Fruit fly (Drosophila melanogaster) whole organism, embryonic: Measurements from ENCODE around the gene Frq2.

Experiments used
- Abd-B ChIP-seq: fragments of 200-800 bp; sonication (Bioruptor generic); optimal IDR thresholded peaks from 2 replicates; lab custom pipeline; 2018; ENCODE audit warnings: missing biosample characterization, mild to moderate bottlenecking, missing genetic modification characterization, moderate library complexity
- Awh ChIP-seq: fragments of 200-800 bp; sonication (Bioruptor generic); IDR thresholded peaks from 2 replicates; pipeline ENCODE4, ENCODE4 v1.3.6; 2022; ENCODE audit warnings: missing biosample characterization, missing genetic modification characterization
- CG1024 ChIP-seq: fragments of 200-800 bp; sonication (Bioruptor generic); IDR thresholded peaks from 2 replicates; pipeline ENCODE4 v1.3.6; 2022; ENCODE audit warnings: missing biosample characterization, missing genetic modification characterization
- CG10431 ChIP-seq: fragments of 200-800 bp; sonication (Bioruptor generic); optimal IDR thresholded peaks from 3 replicates; lab custom pipeline; 2018; ENCODE audit warnings: missing biosample characterization, mild to moderate bottlenecking, missing genetic modification characterization
- CG12071 ChIP-seq: fragments of 200-800 bp; sonication (Bioruptor generic); optimal IDR thresholded peaks from 3 replicates; lab custom pipeline; 2018; ENCODE audit warnings: missing biosample characterization, mild to moderate bottlenecking, missing genetic modification characterization
- CG12155 ChIP-seq: fragments of 200-800 bp; sonication (Bioruptor generic); optimal IDR thresholded peaks from 3 replicates; lab custom pipeline; 2016; ENCODE audit warnings: missing biosample characterization, missing genetic modification characterization
- CG1233 ChIP-seq: fragments of 200-800 bp; sonication (Bioruptor generic); optimal IDR thresholded peaks from 4 replicates; lab custom pipeline; 2018; ENCODE audit warnings: missing biosample characterization, mild to moderate bottlenecking, missing genetic modification characterization
- CG12391 ChIP-seq: fragments of 200-800 bp; sonication (Bioruptor generic); optimal IDR thresholded peaks from 3 replicates; lab custom pipeline; 2018; ENCODE audit warnings: missing biosample characterization, mild to moderate bottlenecking, missing genetic modification characterization, moderate library complexity
- CG14710 ChIP-seq: fragments of 200-800 bp; sonication (Bioruptor generic); optimal IDR thresholded peaks from 3 replicates; lab custom pipeline; 2019; ENCODE audit warnings: missing biosample characterization, mild to moderate bottlenecking, missing genetic modification characterization, moderate library complexity
- CG1529 ChIP-seq: fragments of 200-800 bp; sonication (Bioruptor generic); optimal IDR thresholded peaks from 3 replicates; lab custom pipeline; 2018; ENCODE audit warnings: missing biosample characterization, missing genetic modification characterization
- CG18599 ChIP-seq: fragments of 200-800 bp; sonication (Bioruptor generic); optimal IDR thresholded peaks from 3 replicates; lab custom pipeline; 2017; ENCODE audit warnings: missing biosample characterization, missing genetic modification characterization, mild to moderate bottlenecking, moderate library complexity, missing genetic modification reagents
- CG18764 ChIP-seq: fragments of 200-800 bp; sonication (Bioruptor generic); optimal IDR thresholded peaks from 3 replicates; lab custom pipeline; 2016; ENCODE audit warnings: missing biosample characterization, missing genetic modification characterization
- CG2678 ChIP-seq: fragments of 200-800 bp; sonication (Bioruptor generic); optimal IDR thresholded peaks from 3 replicates; lab custom pipeline; 2019; ENCODE audit warnings: missing biosample characterization, mild to moderate bottlenecking, missing genetic modification characterization, moderate library complexity
- CG30020 ChIP-seq: fragments of 200-800 bp; optimal IDR thresholded peaks from 2 replicates; lab custom pipeline; 2019; ENCODE audit warnings: missing biosample characterization, mild to moderate bottlenecking, missing genetic modification characterization, moderate library complexity
- CG33557 ChIP-seq: fragments of 200-800 bp; sonication (Bioruptor generic); optimal IDR thresholded peaks from 2 replicates; lab custom pipeline; 2019; ENCODE audit warnings: missing biosample characterization, mild to moderate bottlenecking, missing genetic modification characterization, moderate library complexity
- CG42726 ChIP-seq: fragments of 200-800 bp; sonication (Bioruptor generic); IDR thresholded peaks from 2 replicates; pipeline ENCODE4 v1.3.6; 2022; ENCODE audit warnings: missing biosample characterization, missing genetic modification characterization; ENCODE audit not compliant: partially characterized antibody
- CG4328 ChIP-seq: fragments of 200-800 bp; sonication (Bioruptor generic); optimal IDR thresholded peaks from 3 replicates; lab custom pipeline; 2017; ENCODE audit warnings: missing biosample characterization, missing genetic modification reagents, missing genetic modification characterization
- CG4707 ChIP-seq: fragments of 200-800 bp; sonication (Bioruptor generic); optimal IDR thresholded peaks from 2 replicates; lab custom pipeline; 2018; ENCODE audit warnings: missing biosample characterization, mild to moderate bottlenecking, missing genetic modification characterization, moderate library complexity
- CG5953 ChIP-seq: fragments of 200-800 bp; sonication (Bioruptor generic); IDR thresholded peaks from 2 replicates; pipeline ENCODE4 v1.3.6; 2022; ENCODE audit warnings: missing biosample characterization, missing genetic modification characterization
- CG6254 ChIP-seq: fragments of 200-800 bp; sonication (Bioruptor generic); optimal IDR thresholded peaks from 3 replicates; lab custom pipeline; 2017; ENCODE audit warnings: mild to moderate bottlenecking, missing biosample characterization, missing genetic modification reagents, missing genetic modification characterization
- CG6683 ChIP-seq: fragments of 200-800 bp; sonication (Bioruptor generic); optimal IDR thresholded peaks from 2 replicates; lab custom pipeline; 2017; ENCODE audit warnings: missing biosample characterization, mild to moderate bottlenecking, missing genetic modification characterization, missing genetic modification reagents
- CG6813 ChIP-seq: fragments of 200-800 bp; sonication (Bioruptor generic); optimal IDR thresholded peaks from 2 replicates; lab custom pipeline; 2017; ENCODE audit warnings: missing biosample characterization, missing genetic modification characterization, mild to moderate bottlenecking, moderate library complexity, missing genetic modification reagents
- D ChIP-seq, 2 experiments: fragments of 200-800 bp in 1 of 2; fragments of >200 bp in 1 of 2; sonication (Bioruptor generic) in 1 of 2; optimal IDR thresholded peaks; 2 replicates in 1 of 2; 3 replicates in 1 of 2; lab custom pipeline; 2017; ENCODE audit warnings: mild to moderate bottlenecking in 1 of 2, missing biosample characterization in 1 of 2, missing genetic modification characterization in 1 of 2, missing genetic modification reagents in 1 of 2
- Ets65A ChIP-seq: fragments of 200-800 bp; sonication (Bioruptor generic); peaks from one replicate; lab custom pipeline; 2016; ENCODE audit warnings: missing biosample characterization, missing genetic modification characterization
- HLHmδ ChIP-seq: fragments of 200-800 bp; sonication (Bioruptor generic); optimal IDR thresholded peaks from 2 replicates; lab custom pipeline; 2018; ENCODE audit warnings: missing biosample characterization, mild to moderate bottlenecking, missing genetic modification characterization, moderate library complexity
- Lhr ChIP-seq: fragments of 200-800 bp; sonication (Bioruptor generic); optimal IDR thresholded peaks from 3 replicates; lab custom pipeline; 2017; ENCODE audit warnings: mild to moderate bottlenecking, missing biosample characterization, missing genetic modification reagents, missing genetic modification characterization
- Mad ChIP-seq: fragments of 200-800 bp; sonication (Bioruptor generic); optimal IDR thresholded peaks from 2 replicates; lab custom pipeline; 2016; ENCODE audit warnings: missing biosample characterization, missing genetic modification characterization
- Myb ChIP-seq: fragments of 200-800 bp; sonication (Bioruptor generic); optimal IDR thresholded peaks from 2 replicates; lab custom pipeline; 2016; ENCODE audit warnings: missing biosample characterization, missing genetic modification characterization
- Sox102F ChIP-seq: fragments of 200-800 bp; sonication (Bioruptor generic); optimal IDR thresholded peaks from 2 replicates; lab custom pipeline; 2018; ENCODE audit warnings: missing biosample characterization, mild to moderate bottlenecking, missing genetic modification characterization, moderate library complexity
- Sry-β ChIP-seq: fragments of 200-800 bp; sonication (Bioruptor generic); optimal IDR thresholded peaks from 2 replicates; lab custom pipeline; 2018; ENCODE audit warnings: missing biosample characterization, mild to moderate bottlenecking, missing genetic modification characterization, moderate library complexity
- Ssrp ChIP-seq: fragments of 200-800 bp; sonication (Bioruptor generic); optimal IDR thresholded peaks from 2 replicates; lab custom pipeline; 2018; ENCODE audit warnings: missing biosample characterization, mild to moderate bottlenecking, missing genetic modification characterization, moderate library complexity
- Xbp1 ChIP-seq: fragments of 200-800 bp; sonication (Bioruptor generic); optimal IDR thresholded peaks from 3 replicates; lab custom pipeline; 2016; ENCODE audit warnings: missing biosample characterization, mild to moderate bottlenecking, missing genetic modification characterization
- Xrp1 ChIP-seq: fragments of 200-800 bp; sonication (Bioruptor generic); IDR thresholded peaks from 2 replicates; pipeline ENCODE4 v1.3.6; 2022; ENCODE audit warnings: missing biosample characterization, missing genetic modification characterization
- bab2 ChIP-seq: fragments of 200-800 bp; sonication (Bioruptor generic); optimal IDR thresholded peaks from 2 replicates; lab custom pipeline; 2016; ENCODE audit warnings: missing biosample characterization, missing genetic modification characterization
- ci ChIP-seq: fragments of 200-800 bp; sonication (Bioruptor generic); IDR thresholded peaks from 3 replicates; pipeline ENCODE4 v1.3.6; 2022; ENCODE audit warnings: missing biosample characterization, missing genetic modification characterization
- dmrt11E ChIP-seq: fragments of 200-800 bp; sonication (Bioruptor generic); optimal IDR thresholded peaks from 3 replicates; lab custom pipeline; 2018; ENCODE audit warnings: missing biosample characterization, mild to moderate bottlenecking, missing genetic modification characterization, moderate library complexity
- dysf ChIP-seq: fragments of 200-800 bp; sonication (Bioruptor generic); IDR thresholded peaks from 3 replicates; pipeline ENCODE4 v1.3.6; 2022; ENCODE audit warnings: missing biosample characterization, missing genetic modification characterization
- ewg ChIP-seq: fragments of 200-800 bp; sonication (Bioruptor generic); optimal IDR thresholded peaks from 3 replicates; lab custom pipeline; 2017; ENCODE audit warnings: mild to moderate bottlenecking, missing biosample characterization, missing genetic modification reagents, missing genetic modification characterization
- gsb-n ChIP-seq: fragments of 200-800 bp; sonication (Bioruptor generic); optimal IDR thresholded peaks from 3 replicates; lab custom pipeline; 2018; ENCODE audit warnings: missing biosample characterization, mild to moderate bottlenecking, missing genetic modification characterization
- ken ChIP-seq: fragments of 200-800 bp; sonication (Bioruptor generic); IDR thresholded peaks from 3 replicates; pipeline ENCODE4 v1.3.6; 2022; ENCODE audit warnings: missing biosample characterization, missing genetic modification characterization
- kni ChIP-seq: fragments of 200-800 bp; sonication (Bioruptor generic); optimal IDR thresholded peaks from 3 replicates; lab custom pipeline; 2017; ENCODE audit warnings: mild to moderate bottlenecking, missing biosample characterization, missing genetic modification reagents, missing genetic modification characterization
- nerfin-1 ChIP-seq: fragments of 200-800 bp; sonication (Bioruptor generic); optimal IDR thresholded peaks from 3 replicates; lab custom pipeline; 2019; ENCODE audit warnings: missing biosample characterization, mild to moderate bottlenecking, missing genetic modification characterization, moderate library complexity
- odd ChIP-seq: fragments of 200-800 bp; sonication (Bioruptor generic); optimal IDR thresholded peaks from 2 replicates; lab custom pipeline; 2017; ENCODE audit warnings: missing biosample characterization, mild to moderate bottlenecking, missing genetic modification characterization
- onecut ChIP-seq: fragments of 200-800 bp; sonication (Bioruptor generic); IDR thresholded peaks from 2 replicates; pipeline ENCODE4 v1.3.6; 2022; ENCODE audit warnings: missing biosample characterization, missing genetic modification characterization
- sens ChIP-seq: fragments of 200-800 bp; sonication (Bioruptor generic); peaks from one replicate; lab custom pipeline; 2016; ENCODE audit warnings: missing biosample characterization, missing genetic modification characterization
- tgo ChIP-seq: fragments of 200-800 bp; sonication (Bioruptor generic); IDR thresholded peaks from 3 replicates; pipeline ENCODE4 v1.3.6; 2022; ENCODE audit warnings: missing biosample characterization, missing genetic modification characterization
- tll ChIP-seq, 2 experiments: fragments of 200-800 bp in 1 of 2; fragments of >200 bp in 1 of 2; sonication (Bioruptor generic) in 1 of 2; optimal IDR thresholded peaks; 2 replicates each; lab custom pipeline; 2017 to 2019; ENCODE audit warnings: missing biosample characterization in 2 of 2, missing genetic modification characterization in 2 of 2, mild to moderate bottlenecking in 1 of 2, moderate library complexity in 1 of 2
- unpg ChIP-seq: fragments of 200-800 bp; sonication (Bioruptor generic); optimal IDR thresholded peaks from 3 replicates; lab custom pipeline; 2018; ENCODE audit warnings: missing biosample characterization, mild to moderate bottlenecking, missing genetic modification characterization, moderate library complexity
- wek ChIP-seq: fragments of 200-800 bp; sonication (Bioruptor generic); optimal IDR thresholded peaks from 3 replicates; lab custom pipeline; 2018; ENCODE audit warnings: missing biosample characterization, mild to moderate bottlenecking, missing genetic modification characterization, moderate library complexity

The Frq2 gene

dm6 chrX:18237886-18238285, 60.5 kb downstream of the Frq2 start:
- TF ChIP-seq dmrt11E (tag; lab: Kevin White, UChicago) (peak; percentile 28), nerfin-1 (tag; lab: Kevin White, UChicago) (peak; percentile 37), onecut (GFP tag; lab: Robert Waterston, UW) (0 out of 2 replicates have a peak, but pooled peaks have one; percentile 15), CG33557 (GFP tag; lab: Kevin White, UChicago) (peak; percentile 68), CG42726 (GFP tag; lab: Robert Waterston, UW) (no peak), Ets65A (GFP tag; lab: Kevin White, UChicago) (no peak), Abd-B (GFP tag; lab: Kevin White, UChicago) (no peak), CG4328 (GFP tag; lab: Kevin White, UChicago) (peak; percentile 44), ken (GFP tag; lab: Robert Waterston, UW) (peak; percentile 38; the same call in 1 of the 3 replicates), Sox102F (GFP tag; lab: Kevin White, UChicago) (no peak), wek (GFP tag; lab: Kevin White, UChicago) (peak; percentile 47), sens (GFP tag; lab: Kevin White, UChicago) (peak; percentile 75), gsb-n (tag; lab: Kevin White, UChicago) (peak; percentile 55), tgo (GFP tag; lab: Robert Waterston, UW) (no peak), CG6683 (GFP tag; lab: Kevin White, UChicago) (no peak), D (optimal IDR thresholded peaks at IDR 0.05; lab: Kevin White, UChicago) (no peak), D (GFP tag; optimal IDR thresholded peaks at IDR 0.05; lab: Kevin White, UChicago) (peak; percentile 38), CG2678 (tag; lab: Kevin White, UChicago) (peak; percentile 56), unpg (GFP tag; lab: Kevin White, UChicago) (peak; percentile 23), CG6254 (peak; percentile 20), CG18764 (peak; percentile 14), CG12071 (peak; percentile 19), kni (GFP tag; lab: Kevin White, UChicago) (peak; percentile 69), ewg (GFP tag; lab: Kevin White, UChicago) (peak; percentile 7), CG12391 (tag; lab: Kevin White, UChicago) (no peak), Awh (peak; percentile 28; the same call in 1 of the 2 replicates), CG18599 (GFP tag; lab: Kevin White, UChicago) (peak; percentile 34), CG4707 (GFP tag; lab: Kevin White, UChicago) (peak; percentile 32), CG1024 (GFP tag; lab: Robert Waterston, UW) (0 out of 2 replicates have a peak, but pooled peaks have one; percentile 10), CG6813 (GFP tag; lab: Kevin White, UChicago) (peak; percentile 51), CG1233 (GFP tag; lab: Kevin White, UChicago) (peak; percentile 54), CG5953 (GFP tag; lab: Robert Waterston, UW) (no peak), CG14710 (tag; lab: Kevin White, UChicago) (peak; percentile 36), Mad (no peak), CG30020 (tag; lab: Kevin White, UChicago) (no peak), CG12155 (no peak), Lhr (GFP tag; lab: Kevin White, UChicago) (peak; percentile 22), HLHmδ (GFP tag; lab: Kevin White, UChicago) (peak; percentile 66), Xrp1 (GFP tag; lab: Robert Waterston, UW) (peak; percentile 65), odd (GFP tag; lab: Kevin White, UChicago) (no peak), bab2 (GFP tag; lab: Kevin White, UChicago) (no peak), CG1529 (GFP tag; lab: Kevin White, UChicago) (peak; percentile 46), Myb (GFP tag; lab: Kevin White, UChicago) (no peak), Xbp1 (no peak), CG10431 (GFP tag; lab: Kevin White, UChicago) (peak; percentile 46), Sry-β (peak; percentile 21), Ssrp (tag; lab: Kevin White, UChicago) (no peak), dysf (GFP tag; lab: Robert Waterston, UW) (no peak), tll (GFP tag; optimal IDR thresholded peaks at IDR 0.05; lab: Kevin White, UChicago) (no peak), ci (peak; percentile 68; the same call in 2 of the 3 replicates)
